Worm (Caenorhabditis elegans) whole organism, midembryonic: ENCODE data around the gene srg-11.

ENCODE experiments used
- T22C8.4 ChIP-seq: fragments of 200-800 bp; sonication (Bioruptor generic); IDR thresholded peaks from 2 replicates; pipeline ENCODE4 v1.3.6; 2022; ENCODE audit warnings: missing genetic modification characterization, missing compliant biosample characterization
- cog-1 ChIP-seq: sonication (generic microtip); optimal IDR thresholded peaks from 2 replicates; lab custom pipeline; 2016; ENCODE audit warnings: missing genetic modification characterization, missing compliant biosample characterization
- flt-1 ChIP-seq: fragments of 200-800 bp; sonication (Bioruptor generic); IDR thresholded peaks from 2 replicates; pipeline ENCODE4 v1.3.6; 2022; ENCODE audit warnings: missing genetic modification characterization, missing compliant biosample characterization
- klf-2 ChIP-seq: fragments of 200-800 bp; sonication (Bioruptor generic); conservative IDR thresholded peaks from 2 replicates; pipeline ENCODE4 v1.3.6; 2022; ENCODE audit warnings: missing genetic modification reagents, missing genetic modification characterization, missing compliant biosample characterization
- med-1 ChIP-seq: sonication (generic microtip); optimal IDR thresholded peaks from 2 replicates; lab custom pipeline; 2017; ENCODE audit warnings: missing genetic modification characterization, mild to moderate bottlenecking, missing compliant biosample characterization, antibody characterized with exemption, missing genetic modification reagents; ENCODE audit not compliant: insufficient read depth
- ref-1 ChIP-seq: fragments of 200-800 bp; sonication (Bioruptor generic); conservative IDR thresholded peaks from 2 replicates; pipeline ENCODE4 v1.3.6; 2022; ENCODE audit warnings: missing genetic modification reagents, missing genetic modification characterization, missing compliant biosample characterization
- tab-1 ChIP-seq: fragments of 200-800 bp; sonication (Bioruptor generic); IDR thresholded peaks from 2 replicates; pipeline ENCODE4 v1.3.6; 2022; ENCODE audit warnings: missing genetic modification characterization, missing compliant biosample characterization
- ztf-23 ChIP-seq: fragments of 200-800 bp; sonication (Bioruptor generic); IDR thresholded peaks from 2 replicates; pipeline ENCODE4 v1.3.6; 2022; ENCODE audit warnings: missing genetic modification reagents, missing genetic modification characterization, missing compliant biosample characterization
- ztf-29 ChIP-seq: fragments of 200-800 bp; sonication (Bioruptor generic); IDR thresholded peaks from 2 replicates; pipeline ENCODE4 v1.3.6; 2022; ENCODE audit warnings: missing genetic modification reagents, missing genetic modification characterization, missing compliant biosample characterization

DNA sequence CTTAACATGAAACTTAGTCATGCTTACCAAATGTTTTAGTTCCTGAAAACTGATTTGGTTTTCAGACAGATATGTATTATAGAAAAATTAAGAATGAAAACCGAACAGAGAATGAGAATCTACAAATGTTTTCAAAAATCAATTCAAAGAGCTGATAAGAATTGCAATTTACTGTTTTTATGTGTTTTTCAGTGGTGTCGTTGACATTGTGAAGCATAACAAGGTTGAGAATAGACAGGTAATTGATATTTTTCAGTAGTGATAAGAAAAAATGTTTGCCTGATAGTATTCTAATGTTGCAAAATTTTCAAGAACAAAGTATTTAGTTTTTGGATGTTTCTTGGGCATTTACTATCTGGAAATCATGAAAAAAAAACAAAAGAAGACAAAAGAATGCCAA lies 36.6 kb upstream of the srg-11 start, which contains the start of gene pfas-1:
- TF ChIP-seq ztf-29 (GFP tag; lab: Robert Waterston, UW), result no peak
- no peak for TF ChIP-seq flt-1 (GFP tag; lab: Robert Waterston, UW)
- TF ChIP-seq ref-1, result no peak
- no peak for TF ChIP-seq tab-1 (GFP tag; lab: Robert Waterston, UW)
- TF ChIP-seq T22C8.4 (GFP tag; lab: Robert Waterston, UW), result no peak
- TF ChIP-seq cog-1 (tag; lab: Kevin White, UChicago), result no peak
- no peak for TF ChIP-seq med-1 (GFP tag; lab: Kevin White, UChicago)
- no peak for TF ChIP-seq ztf-23 (GFP tag; lab: Robert Waterston, UW)
- TF ChIP-seq klf-2 (GFP tag; lab: Robert Waterston, UW), result no peak
